Worm (Caenorhabditis elegans) whole organism, dauer: ENCODE measurements around the gene C09G9.1.

Experiments used
- unc-62 ChIP-seq: sonication (generic microtip); optimal IDR thresholded peaks from 2 replicates; lab custom pipeline; 2017; ENCODE audit warnings: missing biosample characterization, missing genetic modification reagents, missing genetic modification characterization

Gene C09G9.1

ce11 chrIV:8865343-8865742 lies at the start of gene C09G9.1:
TSS of gene C09G9.1 (minus strand) at chrIV:8865485.
- no peak for TF ChIP-seq unc-62

DNA sequence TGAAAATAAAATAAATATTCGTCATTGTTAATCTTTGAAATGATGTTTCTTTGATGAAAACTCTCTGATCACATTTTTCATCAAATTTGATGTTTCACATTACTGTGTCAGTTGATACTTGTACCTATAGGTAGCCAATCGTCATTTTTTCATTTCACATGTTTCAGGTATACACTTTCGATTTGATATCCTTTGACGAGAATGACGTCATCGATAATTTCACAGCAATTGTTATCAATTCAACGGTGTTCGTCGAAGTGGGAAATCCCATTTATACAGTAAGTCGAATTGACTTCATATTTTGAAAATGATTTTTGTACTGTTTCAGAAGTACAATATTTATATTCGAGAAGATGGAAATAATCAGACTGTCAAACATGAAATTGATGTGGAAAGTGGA lies 48.9 kb upstream of the C09G9.1 start:
- TF ChIP-seq unc-62 = no peak

DNA sequence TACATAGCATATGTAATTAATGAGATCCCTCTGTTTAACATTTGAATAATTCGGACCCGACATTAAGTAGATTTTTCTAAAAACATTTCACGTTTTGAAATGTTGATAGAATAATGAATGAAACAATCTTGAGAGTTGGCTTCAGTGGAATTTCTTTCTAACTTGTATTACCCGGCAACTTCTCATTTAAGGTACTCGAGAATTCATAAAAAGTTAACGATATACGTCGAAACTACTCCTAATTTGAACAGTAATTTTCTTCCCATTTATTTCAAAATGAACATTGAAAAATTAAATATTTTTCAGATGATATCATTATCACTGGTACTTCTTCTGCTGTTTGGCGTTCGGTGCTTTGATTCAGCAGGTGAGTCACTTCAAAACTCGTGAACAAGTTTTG lies 41.5 kb upstream of the C09G9.1 start, which contains the start of gene C27B7.7:
Gene C27B7.7, plus strand, starts transcription at position 301 of the 400 bp plus-strand sequence.
- TF ChIP-seq unc-62 = no peak

ce11 chrIV:8906164-8906563 lies 40.9 kb upstream of the C09G9.1 start, which contains the start of gene C27B7.6:
TSS of gene C27B7.6 (minus strand) at chrIV:8906345.
- TF ChIP-seq unc-62 = no peak

- TF ChIP-seq unc-62 = no peak
Measured at ce11 chrIV:8901346-8901745, 36.1 kb upstream of the C09G9.1 start, which contains the start of gene C27B7.5. TSS of gene C27B7.5 (plus strand) at chrIV:8901646.

- no peak for TF ChIP-seq unc-62
Measured at ce11 chrIV:8893746-8894145, 28.5 kb upstream of the C09G9.1 start, which contains the start of gene rad-54.L2. TSS of gene rad-54.L2 (plus strand) at chrIV:8894077.

ce11 chrIV:8892558-8892957 lies 27.3 kb upstream of the C09G9.1 start, which contains the start of gene C27B7.2:
TSS of gene C27B7.2 (plus strand) at chrIV:8892858.
- no peak for TF ChIP-seq unc-62

- no peak for TF ChIP-seq unc-62
Measured at ce11 chrIV:8891131-8891530, 25.8 kb upstream of the C09G9.1 start, which contains the start of gene spr-2. TSS of gene spr-2 (plus strand) at chrIV:8891462.

- TF ChIP-seq unc-62 = no peak
Measured at ce11 chrIV:8888525-8889026, 23.3 kb upstream of the C09G9.1 start, which contains the start of gene oma-1. TSS of gene oma-1 (plus strand) at chrIV:8888976.

DNA sequence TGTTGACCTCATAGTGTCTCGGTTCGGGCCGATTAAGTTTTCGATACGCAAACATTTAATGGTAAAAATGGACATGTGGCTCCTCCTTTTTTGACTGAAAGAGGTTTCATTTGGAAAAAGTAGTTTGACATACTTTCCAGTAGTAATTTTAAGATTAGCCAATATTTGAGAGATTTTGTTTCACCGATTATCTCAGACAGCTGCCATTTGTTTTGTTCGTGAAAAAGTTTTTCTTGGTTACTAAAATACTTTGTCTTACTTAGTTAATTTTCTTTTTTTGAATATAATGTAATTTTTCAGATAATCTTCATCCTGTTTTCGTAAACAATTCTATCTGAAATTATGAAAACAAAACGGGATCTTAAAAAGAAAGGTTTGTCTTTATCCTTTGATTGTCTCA lies 20.9 kb upstream of the C09G9.1 start, which contains the start of gene C09G9.5:
Gene C09G9.5, plus strand, starts transcription at position 301 of the 400 bp plus-strand sequence.
- TF ChIP-seq unc-62 = no peak

ce11 chrIV:8881181-8881580 lies 15.9 kb upstream of the C09G9.1 start, which contains the start of gene C09G9.8:
TSS of gene C09G9.8 (plus strand) at chrIV:8881481.
- no peak for TF ChIP-seq unc-62

DNA sequence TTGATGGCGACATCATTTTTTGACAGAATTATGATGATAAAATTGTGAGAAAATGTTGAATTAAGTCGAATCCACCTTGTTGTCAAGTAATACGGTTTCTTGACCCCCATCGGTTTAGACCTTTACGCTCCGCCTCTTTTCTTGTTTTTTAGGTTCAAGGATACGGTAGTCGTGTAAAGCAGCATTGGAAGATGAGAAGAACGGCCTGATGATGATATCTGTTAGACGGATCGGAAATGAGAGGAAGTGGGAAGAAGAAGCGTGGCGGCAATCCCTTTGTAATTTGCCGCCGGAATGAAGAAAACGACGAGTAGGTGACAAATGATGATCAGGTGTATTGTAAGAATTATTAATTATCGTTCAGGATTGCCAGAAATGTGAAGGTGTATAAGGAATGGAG lies 14.5 kb upstream of the C09G9.1 start, which contains the start of gene npax-4:
Gene npax-4, minus strand, starts transcription at position 101 of the 400 bp plus-strand sequence.
- no peak for TF ChIP-seq unc-62

DNA sequence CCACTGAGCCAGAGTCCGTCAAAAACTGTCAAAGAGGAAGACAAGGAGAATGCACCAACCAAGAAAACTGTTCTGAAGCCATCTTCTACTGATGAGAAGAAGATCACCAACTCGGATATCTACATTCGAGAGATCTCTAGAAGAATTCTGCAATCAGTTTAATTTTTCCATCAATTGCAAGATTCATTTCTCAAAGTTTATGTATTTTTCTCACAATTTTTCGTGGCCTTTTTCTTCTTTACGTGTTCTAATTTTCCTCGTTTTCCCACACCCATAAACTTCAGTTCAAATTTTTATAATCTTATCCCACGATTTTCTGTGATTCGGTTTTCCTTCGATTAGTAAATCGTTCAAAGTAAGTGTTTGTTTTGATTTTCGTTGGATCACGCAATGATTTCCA lies 8.6 kb upstream of the C09G9.1 start, which contains the start of gene hdl-2:
Gene hdl-2, plus strand, starts transcription at position 301 of the 400 bp plus-strand sequence.
- no peak for TF ChIP-seq unc-62

DNA sequence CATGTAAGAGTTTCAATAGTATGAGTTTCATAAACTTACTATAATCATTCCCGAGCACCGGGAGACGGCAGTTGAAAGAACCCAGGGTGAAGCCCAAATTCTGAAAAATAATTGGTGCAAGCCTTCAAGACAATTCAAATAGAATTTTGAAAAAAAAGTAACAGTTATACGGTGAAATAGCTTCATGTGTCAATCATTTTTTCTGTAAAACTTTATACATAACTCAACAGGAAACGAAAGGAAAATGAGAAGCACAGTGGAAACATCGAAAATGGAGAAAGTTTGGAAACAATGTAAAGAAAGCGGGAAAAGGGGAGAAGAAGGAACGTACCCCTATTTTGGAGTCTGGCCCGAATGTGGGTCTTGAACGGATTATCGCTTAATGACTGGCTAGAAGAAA lies 7.7 kb upstream of the C09G9.1 start, which contains the start of gene C09G9.3:
Gene C09G9.3, minus strand, starts transcription at position 101 of the 400 bp plus-strand sequence.
- TF ChIP-seq unc-62 = no peak

ce11 chrIV:8869624-8870023 lies 4.3 kb upstream of the C09G9.1 start, which contains the start of gene npp-23:
TSS of gene npp-23 (minus strand) at chrIV:8869679.
- no peak for TF ChIP-seq unc-62

- no peak for TF ChIP-seq unc-62
Measured at ce11 chrIV:8867562-8867961, 2.3 kb upstream of the C09G9.1 start.

DNA sequence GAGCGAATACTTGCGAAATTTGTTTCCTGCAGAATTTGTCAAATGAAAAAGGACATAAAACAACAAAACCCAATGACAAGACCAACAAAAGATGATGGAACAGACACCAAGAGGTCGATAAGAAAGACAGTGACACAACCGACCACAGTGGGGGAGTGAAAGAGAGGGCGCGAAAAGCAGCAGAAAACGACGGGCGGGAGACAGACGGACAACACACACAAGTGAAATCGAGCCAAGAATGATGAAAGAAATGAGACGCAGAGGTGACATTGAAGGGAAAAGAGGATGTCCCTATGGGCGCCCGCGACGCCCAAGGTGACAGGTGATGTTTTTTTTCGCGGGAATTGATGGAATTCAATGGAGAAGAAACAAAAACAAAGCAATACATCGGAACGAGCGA lies 807 bp upstream of the C09G9.1 start:
- TF ChIP-seq unc-62 = no peak

- TF ChIP-seq unc-62 = no peak
Measured at ce11 chrIV:8864672-8865071, 613 bp downstream of the C09G9.1 start.
